Worm (Caenorhabditis elegans) whole organism, L1 larva: Measurements from ENCODE around the gene D1046.18.

Experiments used
- C04F5.9 ChIP-seq: sonication (generic microtip); optimal IDR thresholded peaks from 2 replicates; lab custom pipeline; 2016; ENCODE audit warnings: missing genetic modification characterization, missing compliant biosample characterization
- C16A3.4 ChIP-seq: fragments of 150-350 bp; optimal IDR thresholded peaks from 2 replicates; lab custom pipeline; 2014; ENCODE audit warnings: missing biosample characterization, missing genetic modification characterization
- C34B4.2 ChIP-seq: sonication (generic microtip); optimal IDR thresholded peaks from 2 replicates; lab custom pipeline; 2017; ENCODE audit warnings: mild to moderate bottlenecking, missing genetic modification characterization, missing compliant biosample characterization
- aha-1 ChIP-seq: fragments of 150-350 bp; optimal IDR thresholded peaks from 2 replicates; lab custom pipeline; 2014; ENCODE audit warnings: missing biosample characterization, missing genetic modification characterization
- alr-1 ChIP-seq: fragments of 200-800 bp; sonication (Bioruptor generic); optimal IDR thresholded peaks from 2 replicates; lab custom pipeline; 2018; ENCODE audit warnings: borderline replicate concordance, mild to moderate bottlenecking, missing genetic modification characterization, missing compliant biosample characterization
- ama-1 ChIP-seq: fragments of 150-350 bp; optimal IDR thresholded peaks from 2 replicates; lab custom pipeline; 2014
- ceh-90 ChIP-seq: sonication (generic microtip); optimal IDR thresholded peaks from 2 replicates; lab custom pipeline; 2016; ENCODE audit warnings: missing genetic modification characterization, missing compliant biosample characterization
- dpl-1 ChIP-seq, 3 experiments: fragments of 150-350 bp in 2 of 3; sonication (generic microtip) in 1 of 3; optimal IDR thresholded peaks; 2 replicates each; lab custom pipeline; 2014 to 2017; ENCODE audit warnings: missing biosample characterization in 3 of 3, missing genetic modification characterization in 3 of 3, missing genetic modification reagents in 3 of 3
- efl-3 ChIP-seq: fragments of 200-800 bp; sonication (Bioruptor generic); optimal IDR thresholded peaks from 2 replicates; lab custom pipeline; 2018; ENCODE audit warnings: mild to moderate bottlenecking, missing genetic modification characterization, missing compliant biosample characterization
- egl-13 ChIP-seq: sonication (generic microtip); optimal IDR thresholded peaks from 2 replicates; lab custom pipeline; 2016; ENCODE audit warnings: missing genotype, missing genetic modification reagents, missing genetic modification characterization, missing compliant biosample characterization
- elt-2 ChIP-seq: sonication (generic microtip); optimal IDR thresholded peaks from 2 replicates; lab custom pipeline; 2016; ENCODE audit warnings: missing genetic modification characterization, mild to moderate bottlenecking, inconsistent platforms, missing compliant biosample characterization, missing genetic modification reagents
- elt-3 ChIP-seq, 6 experiments: fragments of 150-350 bp in 1 of 6; sonication (generic microtip); optimal IDR thresholded peaks; 2 replicates each; lab custom pipeline; 2017 to 2018; ENCODE audit warnings: missing biosample characterization in 6 of 6, missing genetic modification characterization in 6 of 6, inconsistent platforms in 1 of 6
- fkh-10 ChIP-seq: sonication (generic microtip); optimal IDR thresholded peaks from 2 replicates; lab custom pipeline; 2017; ENCODE audit warnings: missing biosample characterization, missing genetic modification reagents, missing genetic modification characterization
- fkh-4 ChIP-seq: sonication (generic microtip); optimal IDR thresholded peaks from 2 replicates; lab custom pipeline; 2016; ENCODE audit warnings: missing compliant biosample characterization, missing genetic modification characterization, borderline replicate concordance
- fkh-8 ChIP-seq: sonication (generic microtip); optimal IDR thresholded peaks from 2 replicates; lab custom pipeline; 2016; ENCODE audit warnings: mild to moderate bottlenecking, missing genetic modification characterization, missing compliant biosample characterization
- fos-1 ChIP-seq: fragments of 150-350 bp; optimal IDR thresholded peaks from 2 replicates; lab custom pipeline; 2014; ENCODE audit warnings: missing biosample characterization, missing genetic modification characterization
- grh-1 ChIP-seq: fragments of 200-800 bp; sonication (Bioruptor generic); IDR thresholded peaks from 2 replicates; pipeline ENCODE4 v1.3.6; 2022; ENCODE audit warnings: missing genetic modification reagents, missing genetic modification characterization, missing compliant biosample characterization
- hlh-17 ChIP-seq: fragments of 200-800 bp; sonication (Bioruptor generic); optimal IDR thresholded peaks from 2 replicates; lab custom pipeline; 2018; ENCODE audit warnings: missing genetic modification characterization, mild to moderate bottlenecking, missing compliant biosample characterization, moderate library complexity, borderline replicate concordance
- hpl-2 ChIP-seq: fragments of 150-350 bp; optimal IDR thresholded peaks from 2 replicates; lab custom pipeline; 2014; ENCODE audit warnings: missing biosample characterization, missing genetic modification reagents, missing genetic modification characterization
- lin-14 ChIP-seq: fragments of 200-800 bp; sonication (Bioruptor generic); optimal IDR thresholded peaks from 2 replicates; lab custom pipeline; 2018; ENCODE audit warnings: mild to moderate bottlenecking, missing genetic modification characterization, moderate library complexity, missing compliant biosample characterization
- lin-39 ChIP-seq: fragments of 150-350 bp; optimal IDR thresholded peaks from 2 replicates; lab custom pipeline; 2014; ENCODE audit warnings: missing biosample characterization, missing genetic modification reagents, missing genetic modification characterization
- lsy-2 ChIP-seq, 2 experiments: fragments of 150-350 bp; optimal IDR thresholded peaks; 2 replicates each; lab custom pipeline; 2014; ENCODE audit warnings: missing biosample characterization in 2 of 2, missing genetic modification characterization in 2 of 2
- mdl-1 ChIP-seq, 2 experiments: fragments of 150-350 bp; optimal IDR thresholded peaks; 2 replicates each; lab custom pipeline; 2014 to 2017; ENCODE audit warnings: missing biosample characterization in 2 of 2, missing genetic modification characterization in 2 of 2, inconsistent platforms in 1 of 2
- mep-1 ChIP-seq: fragments of 150-350 bp; optimal IDR thresholded peaks from 2 replicates; lab custom pipeline; 2014; ENCODE audit warnings: missing biosample characterization, missing genetic modification characterization
- nhr-19 ChIP-seq: fragments of 200-800 bp; sonication (Bioruptor generic); conservative IDR thresholded peaks from 2 replicates; pipeline ENCODE4 v1.3.6; 2022; ENCODE audit warnings: missing genetic modification characterization, missing compliant biosample characterization
- nhr-28 ChIP-seq: fragments of 150-350 bp; optimal IDR thresholded peaks from 2 replicates; lab custom pipeline; 2014; ENCODE audit warnings: missing biosample characterization, missing genetic modification characterization
- nhr-47 ChIP-seq: sonication (generic microtip); optimal IDR thresholded peaks from 2 replicates; lab custom pipeline; 2016; ENCODE audit warnings: mild to moderate bottlenecking, missing genetic modification characterization, moderate library complexity, missing compliant biosample characterization
- nhr-71 ChIP-seq: sonication (generic microtip); optimal IDR thresholded peaks from 2 replicates; lab custom pipeline; 2016; ENCODE audit warnings: mild to moderate bottlenecking, missing genetic modification characterization, moderate library complexity, missing compliant biosample characterization
- nhr-84 ChIP-seq: sonication (generic microtip); optimal IDR thresholded peaks from 2 replicates; lab custom pipeline; 2017; ENCODE audit warnings: missing biosample characterization, missing genetic modification characterization
- nhr-85 ChIP-seq: sonication (generic microtip); peaks from one replicate; lab custom pipeline; 2016; ENCODE audit warnings: missing genetic modification characterization, inconsistent platforms, missing compliant biosample characterization
- nhr-90 ChIP-seq: sonication (generic microtip); optimal IDR thresholded peaks from 2 replicates; lab custom pipeline; 2016; ENCODE audit warnings: mild to moderate bottlenecking, missing genetic modification characterization, missing compliant biosample characterization; ENCODE audit not compliant: poor library complexity
- pqm-1 ChIP-seq: sonication (generic microtip); optimal IDR thresholded peaks from 3 replicates; lab custom pipeline; 2017; ENCODE audit warnings: missing biosample characterization, missing genetic modification characterization
- snpc-4 ChIP-seq: fragments of 150-350 bp; optimal IDR thresholded peaks from 2 replicates; lab custom pipeline; 2014; ENCODE audit warnings: missing biosample characterization, missing genetic modification characterization
- snu-23 ChIP-seq: sonication (generic microtip); optimal IDR thresholded peaks from 2 replicates; lab custom pipeline; 2016; ENCODE audit warnings: missing genetic modification characterization, missing compliant biosample characterization
- sox-4 ChIP-seq: sonication (generic microtip); optimal IDR thresholded peaks from 2 replicates; lab custom pipeline; 2016; ENCODE audit warnings: missing genetic modification characterization, missing compliant biosample characterization
- swsn-7 ChIP-seq: sonication (generic microtip); optimal IDR thresholded peaks from 2 replicates; lab custom pipeline; 2016; ENCODE audit warnings: missing genetic modification characterization, missing compliant biosample characterization
- tlp-1 ChIP-seq: fragments of 150-350 bp; optimal IDR thresholded peaks from 2 replicates; lab custom pipeline; 2014; ENCODE audit warnings: missing biosample characterization, missing genetic modification characterization
- unc-30 ChIP-seq: sonication (generic microtip); optimal IDR thresholded peaks from 2 replicates; lab custom pipeline; 2017; ENCODE audit warnings: missing biosample characterization, missing genetic modification characterization
- unc-62 ChIP-seq: fragments of 150-350 bp; optimal IDR thresholded peaks from 2 replicates; lab custom pipeline; 2014; ENCODE audit warnings: missing biosample characterization, missing genetic modification reagents, missing genetic modification characterization
- unc-98 ChIP-seq: fragments of 200-800 bp; sonication (Bioruptor generic); IDR thresholded peaks from 2 replicates; pipeline ENCODE4 v1.3.6; 2022; ENCODE audit warnings: missing genetic modification characterization, missing compliant biosample characterization
- xbp-1 ChIP-seq: sonication (generic microtip); optimal IDR thresholded peaks from 2 replicates; lab custom pipeline; 2016; ENCODE audit warnings: missing genetic modification characterization, missing compliant biosample characterization
- zag-1 ChIP-seq: fragments of 150-350 bp; optimal IDR thresholded peaks from 2 replicates; lab custom pipeline; 2014; ENCODE audit warnings: missing biosample characterization, missing genetic modification characterization
- zip-4 ChIP-seq: fragments of 200-800 bp; sonication (Bioruptor generic); optimal IDR thresholded peaks from 2 replicates; lab custom pipeline; 2018; ENCODE audit warnings: mild to moderate bottlenecking, missing genetic modification characterization, moderate library complexity, missing compliant biosample characterization
- ztf-4 ChIP-seq: fragments of 150-350 bp; optimal IDR thresholded peaks from 2 replicates; lab custom pipeline; 2014; ENCODE audit warnings: missing biosample characterization, missing genetic modification characterization

D1046.18 gene

DNA sequence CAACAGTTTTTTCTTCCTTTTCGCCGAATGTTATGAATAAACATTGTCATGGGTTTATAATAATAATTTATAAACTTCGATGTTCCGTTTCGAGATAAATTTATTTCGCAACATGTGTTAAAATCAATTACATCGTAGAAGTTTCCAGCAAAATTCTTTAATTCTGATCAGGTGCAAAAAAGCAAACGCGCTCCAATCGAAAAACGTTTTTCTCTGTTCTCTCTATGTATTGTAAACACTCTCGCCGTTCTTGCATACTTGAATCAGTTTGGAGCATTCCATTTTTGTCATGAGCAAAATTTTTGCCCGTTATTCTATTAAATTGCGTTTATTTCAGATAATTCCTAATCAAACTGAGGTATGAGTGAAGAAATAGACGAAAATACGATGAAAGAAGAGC lies 36.3 kb upstream of the D1046.18 start, which contains the start of gene rad-54.L2 (continued):
- TF ChIP-seq fkh-10 (GFP tag; lab: Kevin White, UChicago) = no peak
- no peak for TF ChIP-seq pqm-1 (tag; lab: Kevin White, UChicago)
- no peak for TF ChIP-seq nhr-84
- peak; percentile 79 for TF ChIP-seq fkh-8 (tag; lab: Kevin White, UChicago)
- TF ChIP-seq elt-3 (tag; optimal IDR thresholded peaks at IDR 0.05; lab: Kevin White, UChicago) = peak in 1 of 6 experiments; percentile 3
- no peak for TF ChIP-seq unc-62 (GFP tag; lab: Kevin White, UChicago)
- no peak for TF ChIP-seq ztf-4 (tag; lab: Kevin White, UChicago)
- TF ChIP-seq nhr-90 (tag; lab: Kevin White, UChicago) = peak; percentile 23
- peak; percentile 5 for TF ChIP-seq nhr-85 (tag; lab: Kevin White, UChicago)
- TF ChIP-seq aha-1 (tag; lab: Kevin White, UChicago) = no peak
- TF ChIP-seq fos-1 (tag; lab: Kevin White, UChicago) = peak; percentile 5
- TF ChIP-seq efl-3 (GFP tag; lab: Kevin White, UChicago) = no peak
- TF ChIP-seq zag-1 = no peak
- TF ChIP-seq snu-23 (GFP tag; lab: Kevin White, UChicago) = peak; percentile 64
- TF ChIP-seq zip-4 (GFP tag; lab: Kevin White, UChicago) = peak; percentile 39
- TF ChIP-seq C04F5.9 = no peak
- TF ChIP-seq xbp-1 (tag; lab: Kevin White, UChicago) = peak; percentile 8
- TF ChIP-seq nhr-71 (tag; lab: Kevin White, UChicago) = peak; percentile 58
- TF ChIP-seq nhr-19 = no peak
- peak; percentile 25 for TF ChIP-seq swsn-7 (tag; lab: Kevin White, UChicago)
- TF ChIP-seq fkh-4 (tag; lab: Kevin White, UChicago) = no peak
- no peak for TF ChIP-seq nhr-28 (tag; lab: Kevin White, UChicago)
- TF ChIP-seq mdl-1 (tag; optimal IDR thresholded peaks at IDR 0.05; lab: Kevin White, UChicago) = peak in 1 of 2 experiments; percentile 22
- no peak for TF ChIP-seq lin-39 (tag; lab: Kevin White, UChicago)
- peak; percentile 41 to 76 for TF ChIP-seq lsy-2 (tag; optimal IDR thresholded peaks at IDR 0.05; lab: Kevin White, UChicago)
- no peak for TF ChIP-seq sox-4
- TF ChIP-seq lin-14 (GFP tag; lab: Kevin White, UChicago) = peak; percentile 76
- no peak for TF ChIP-seq unc-98 (GFP tag; lab: Robert Waterston, UW)
- TF ChIP-seq alr-1 = no peak
- TF ChIP-seq tlp-1 (tag; lab: Kevin White, UChicago) = no peak
- no peak for TF ChIP-seq ama-1 (lab: Kevin White, UChicago)
- TF ChIP-seq nhr-47 (tag; lab: Kevin White, UChicago) = peak; percentile 64
- no peak for TF ChIP-seq C34B4.2 (tag; lab: Kevin White, UChicago)
- no peak for TF ChIP-seq elt-2 (tag; lab: Kevin White, UChicago)
- TF ChIP-seq hlh-17 (GFP tag; lab: Kevin White, UChicago) = no peak
- TF ChIP-seq grh-1 = no peak
- TF ChIP-seq ceh-90 (tag; lab: Kevin White, UChicago) = no peak
- no peak for TF ChIP-seq unc-30
- peak; percentile 19 for TF ChIP-seq snpc-4 (tag; lab: Kevin White, UChicago)
- no peak for TF ChIP-seq C16A3.4
- peak; percentile 43 to 63 (median 52) for TF ChIP-seq dpl-1 (GFP tag; optimal IDR thresholded peaks at IDR 0.05; lab: Kevin White, UChicago)
- TF ChIP-seq egl-13 (tag; lab: Kevin White, UChicago) = peak; percentile 4
- TF ChIP-seq hpl-2 (GFP tag; lab: Kevin White, UChicago) = no peak
- TF ChIP-seq mep-1 (tag; lab: Kevin White, UChicago) = peak; percentile 76
